Worm (Caenorhabditis elegans): ENCODE measurements around the gene srsy-1.

Gene srsy-1

ce11 chrII:5092362-5093281 is 23.2 kb upstream of the srsy-1 start, which contains the start of gene C04G6.2:
Gene C04G6.2 (plus strand): TSS chrII:5093231.
- peak; percentile 72 for TF ChIP-seq hmg-11 (tag; optimal IDR thresholded peaks at IDR 0.05)
- TF ChIP-seq egl-27 (tag; optimal IDR thresholded peaks at IDR 0.05), result no peak
- TF ChIP-seq ceh-9 (tag; optimal IDR thresholded peaks at IDR 0.05), result no peak
- peak; percentile 95 for TF ChIP-seq elt-2 (tag; optimal IDR thresholded peaks at IDR 0.05)
- TF ChIP-seq zag-1 (tag; optimal IDR thresholded peaks at IDR 0.05), result no peak
- no peak for TF ChIP-seq aly-2 (tag; optimal IDR thresholded peaks at IDR 0.05)
- no peak for TF ChIP-seq eor-1 (tag; optimal IDR thresholded peaks at IDR 0.05)
- no peak for TF ChIP-seq nhr-67 (tag; optimal IDR thresholded peaks at IDR 0.05)
- TF ChIP-seq nhr-23 (tag; optimal IDR thresholded peaks at IDR 0.05), result peak; percentile 72
- TF ChIP-seq nhr-76 (tag; optimal IDR thresholded peaks at IDR 0.05), result no peak
- TF ChIP-seq lin-15B (tag; optimal IDR thresholded peaks at IDR 0.05), result no peak
- no peak for TF ChIP-seq ceh-16 (tag; optimal IDR thresholded peaks at IDR 0.05)
- TF ChIP-seq nhr-28 (tag; optimal IDR thresholded peaks at IDR 0.05), result no peak
- peak; percentile 51 for TF ChIP-seq nhr-43 (tag; optimal IDR thresholded peaks at IDR 0.05; ENCODE audit: poor library complexity, severe bottlenecking)
- TF ChIP-seq unc-62 (GFP tag; optimal IDR thresholded peaks at IDR 0.05), result no peak
- TF ChIP-seq fkh-10 (GFP tag; optimal IDR thresholded peaks at IDR 0.05), result no peak
- TF ChIP-seq R02D3.7 (tag; optimal IDR thresholded peaks at IDR 0.05), result no peak
- TF ChIP-seq ceh-82 (tag; optimal IDR thresholded peaks at IDR 0.05), result no peak
- peak; percentile 97 for TF ChIP-seq fkh-2 (tag; optimal IDR thresholded peaks at IDR 0.05)
- no peak for TF ChIP-seq daf-12 (tag; optimal IDR thresholded peaks at IDR 0.05)
- peak; percentile 77 for TF ChIP-seq nfya-1 (tag; optimal IDR thresholded peaks at IDR 0.05; ENCODE audit: insufficient read depth)
- no peak for TF ChIP-seq tbx-2 (tag; optimal IDR thresholded peaks at IDR 0.05)
- TF ChIP-seq lsy-12 (tag; optimal IDR thresholded peaks at IDR 0.05), result no peak
- peak; percentile 73 for TF ChIP-seq snpc-4 (tag; optimal IDR thresholded peaks at IDR 0.05)
- no peak for TF ChIP-seq mdl-1 (tag; optimal IDR thresholded peaks at IDR 0.05)
- TF ChIP-seq ceh-28 (tag; optimal IDR thresholded peaks at IDR 0.05), result peak; percentile 39
- TF ChIP-seq lin-39 (tag; optimal IDR thresholded peaks at IDR 0.05), result peak; percentile 61
- TF ChIP-seq jun-1 (tag; optimal IDR thresholded peaks at IDR 0.05), result no peak
- no peak for TF ChIP-seq skn-1 (tag; optimal IDR thresholded peaks at IDR 0.05)
- TF ChIP-seq ztf-11 (tag; optimal IDR thresholded peaks at IDR 0.05), result no peak
- TF ChIP-seq egl-5 (tag; optimal IDR thresholded peaks at IDR 0.05), result peak; percentile 87
- peak; percentile 98 for TF ChIP-seq pha-4 (tag; optimal IDR thresholded peaks at IDR 0.05)
- no peak for TF ChIP-seq fos-1 (tag; optimal IDR thresholded peaks at IDR 0.05)
- TF ChIP-seq nhr-237 (tag; optimal IDR thresholded peaks at IDR 0.05), result no peak
- TF ChIP-seq sea-2 (GFP tag; optimal IDR thresholded peaks at IDR 0.05), result no peak
- no peak for TF ChIP-seq nhr-77 (tag; optimal IDR thresholded peaks at IDR 0.05)
- no peak for TF ChIP-seq ama-1 (optimal IDR thresholded peaks at IDR 0.05)
- TF ChIP-seq ZK546.5 (tag; optimal IDR thresholded peaks at IDR 0.05), result no peak
- TF ChIP-seq nhr-25 (tag; optimal IDR thresholded peaks at IDR 0.05), result peak; percentile 52
- TF ChIP-seq elt-3 (tag; optimal IDR thresholded peaks at IDR 0.05), result no peak
- no peak for TF ChIP-seq unc-39 (tag; optimal IDR thresholded peaks at IDR 0.05)
- TF ChIP-seq elt-1 (tag; optimal IDR thresholded peaks at IDR 0.05), result no peak
- TF ChIP-seq ztf-4 (tag; optimal IDR thresholded peaks at IDR 0.05), result no peak
- no peak for TF ChIP-seq mml-1 (tag; optimal IDR thresholded peaks at IDR 0.05)
- TF ChIP-seq pqm-1 (tag; optimal IDR thresholded peaks at IDR 0.05), result peak; percentile 59
